Fruit fly (Drosophila melanogaster) whole organism, embryonic: Measurements from ENCODE around the gene Osbp.

Source experiments
- Adf1 ChIP-seq: fragments of 200-800 bp; sonication (Bioruptor generic); IDR thresholded peaks from 2 replicates; pipeline ENCODE4 v1.3.6; 2022; ENCODE audit warnings: missing biosample characterization, missing genetic modification characterization
- Blimp-1 ChIP-seq: fragments of 200-800 bp; sonication (Bioruptor generic); optimal IDR thresholded peaks from 3 replicates; lab custom pipeline; 2018; ENCODE audit warnings: missing biosample characterization, missing genetic modification characterization, mild to moderate bottlenecking, moderate library complexity, missing genetic modification reagents
- CG10274 ChIP-seq: fragments of 200-800 bp; sonication (Bioruptor generic); optimal IDR thresholded peaks from 3 replicates; lab custom pipeline; 2017; ENCODE audit warnings: missing biosample characterization, mild to moderate bottlenecking, missing genetic modification characterization
- CG12104 ChIP-seq: fragments of 200-800 bp; sonication (Bioruptor generic); optimal IDR thresholded peaks from 3 replicates; lab custom pipeline; 2016; ENCODE audit warnings: missing biosample characterization, missing genetic modification characterization
- CG1233 ChIP-seq: fragments of 200-800 bp; sonication (Bioruptor generic); optimal IDR thresholded peaks from 4 replicates; lab custom pipeline; 2018; ENCODE audit warnings: missing biosample characterization, mild to moderate bottlenecking, missing genetic modification characterization
- CG12391 ChIP-seq: fragments of 200-800 bp; sonication (Bioruptor generic); optimal IDR thresholded peaks from 3 replicates; lab custom pipeline; 2018; ENCODE audit warnings: missing biosample characterization, mild to moderate bottlenecking, missing genetic modification characterization, moderate library complexity
- CG13296 ChIP-seq: fragments of 200-800 bp; sonication (Bioruptor generic); optimal IDR thresholded peaks from 3 replicates; lab custom pipeline; 2018; ENCODE audit warnings: missing biosample characterization, mild to moderate bottlenecking, missing genetic modification characterization
- CG16863 ChIP-seq: fragments of 200-800 bp; sonication (Bioruptor generic); optimal IDR thresholded peaks from 3 replicates; lab custom pipeline; 2016; ENCODE audit warnings: missing biosample characterization, missing genetic modification characterization
- CG2116 ChIP-seq: fragments of 200-800 bp; sonication (Bioruptor generic); optimal IDR thresholded peaks from 3 replicates; lab custom pipeline; 2018; ENCODE audit warnings: missing biosample characterization, mild to moderate bottlenecking, missing genetic modification characterization
- CG2120 ChIP-seq: fragments of 200-800 bp; sonication (Bioruptor generic); optimal IDR thresholded peaks from 3 replicates; lab custom pipeline; 2016; ENCODE audit warnings: missing biosample characterization, missing genetic modification characterization
- CG2202 ChIP-seq: fragments of 200-800 bp; sonication (Bioruptor generic); optimal IDR thresholded peaks from 2 replicates; lab custom pipeline; 2018; ENCODE audit warnings: missing biosample characterization, mild to moderate bottlenecking, missing genetic modification characterization
- CG2889 ChIP-seq: fragments of 200-800 bp; sonication (Bioruptor generic); IDR thresholded peaks from 3 replicates; pipeline ENCODE4 v1.3.6; 2022; ENCODE audit warnings: missing biosample characterization, missing genetic modification characterization
- CG3065 ChIP-seq: fragments of 200-800 bp; sonication (Bioruptor generic); optimal IDR thresholded peaks from 2 replicates; lab custom pipeline; 2016; ENCODE audit warnings: missing biosample characterization, missing genetic modification characterization
- CG34376 ChIP-seq: fragments of 200-800 bp; sonication (Bioruptor generic); optimal IDR thresholded peaks from 2 replicates; lab custom pipeline; 2018; ENCODE audit warnings: missing biosample characterization, mild to moderate bottlenecking, missing genetic modification characterization
- CG4617 ChIP-seq: fragments of 200-800 bp; sonication (Bioruptor generic); optimal IDR thresholded peaks from 3 replicates; lab custom pipeline; 2016; ENCODE audit warnings: missing biosample characterization, missing genetic modification characterization, borderline replicate concordance
- CG6272 ChIP-seq: fragments of 200-800 bp; sonication (Bioruptor generic); IDR thresholded peaks from 2 replicates; pipeline ENCODE4 v1.3.6; 2022; ENCODE audit warnings: missing biosample characterization, missing genetic modification characterization
- CG6765 ChIP-seq: fragments of 200-800 bp; sonication (Bioruptor generic); optimal IDR thresholded peaks from 3 replicates; lab custom pipeline; 2017; ENCODE audit warnings: missing biosample characterization, mild to moderate bottlenecking, missing genetic modification characterization
- CG7987 ChIP-seq: fragments of 200-800 bp; sonication (Bioruptor generic); optimal IDR thresholded peaks from 2 replicates; lab custom pipeline; 2018; ENCODE audit warnings: missing biosample characterization, mild to moderate bottlenecking, missing genetic modification characterization, moderate library complexity
- Dip3 ChIP-seq: fragments of 200-800 bp; sonication (Bioruptor generic); optimal IDR thresholded peaks from 3 replicates; lab custom pipeline; 2016; ENCODE audit warnings: missing biosample characterization, missing genetic modification characterization
- Gsc ChIP-seq: fragments of 200-800 bp; sonication (Bioruptor generic); IDR thresholded peaks from 2 replicates; pipeline ENCODE4 v1.3.6; 2022; ENCODE audit warnings: missing biosample characterization, missing genetic modification characterization
- Gug ChIP-seq: fragments of 200-800 bp; sonication (Bioruptor generic); IDR thresholded peaks from 4 replicates; pipeline ENCODE4 v1.3.6; 2022; ENCODE audit warnings: missing biosample characterization, missing genetic modification characterization
- HLH4C ChIP-seq: fragments of 200-800 bp; sonication (Bioruptor generic); IDR thresholded peaks from 3 replicates; pipeline ENCODE4 v1.3.6; 2022; ENCODE audit warnings: missing biosample characterization, missing genetic modification characterization; ENCODE audit not compliant: partially characterized antibody
- HLHmδ ChIP-seq: fragments of 200-800 bp; sonication (Bioruptor generic); optimal IDR thresholded peaks from 2 replicates; lab custom pipeline; 2018; ENCODE audit warnings: missing biosample characterization, mild to moderate bottlenecking, missing genetic modification characterization, moderate library complexity
- Lpt ChIP-seq: fragments of >200 bp; optimal IDR thresholded peaks from 2 replicates; lab custom pipeline; 2018; ENCODE audit warnings: missing biosample characterization, missing genetic modification characterization
- Optix ChIP-seq: fragments of 200-800 bp; sonication (Bioruptor generic); IDR thresholded peaks from 3 replicates; pipeline ENCODE4 v1.3.6; 2022; ENCODE audit warnings: missing biosample characterization, missing genetic modification characterization
- Sox102F ChIP-seq: fragments of 200-800 bp; sonication (Bioruptor generic); optimal IDR thresholded peaks from 2 replicates; lab custom pipeline; 2018; ENCODE audit warnings: missing biosample characterization, mild to moderate bottlenecking, missing genetic modification characterization, moderate library complexity
- Stat92E ChIP-seq, 3 experiments: fragments of >200 bp in 2 of 3; fragments of 200-800 bp in 1 of 3; sonication (Bioruptor generic) in 1 of 3; optimal IDR thresholded peaks; 2 replicates each; lab custom pipeline; 2017 to 2019; ENCODE audit warnings: missing biosample characterization in 3 of 3, missing genetic modification characterization in 3 of 3, mild to moderate bottlenecking in 1 of 3, moderate library complexity in 1 of 3
- Taf1 ChIP-seq: fragments of 200-800 bp; sonication (Bioruptor generic); IDR thresholded peaks from 2 replicates; pipeline ENCODE4 v1.3.6; 2022; ENCODE audit warnings: missing biosample characterization, missing genetic modification characterization
- bab2 ChIP-seq: fragments of 200-800 bp; sonication (Bioruptor generic); optimal IDR thresholded peaks from 2 replicates; lab custom pipeline; 2016; ENCODE audit warnings: missing biosample characterization, missing genetic modification characterization
- fd102C ChIP-seq: fragments of 200-800 bp; sonication (Bioruptor generic); optimal IDR thresholded peaks from 2 replicates; lab custom pipeline; 2018; ENCODE audit warnings: missing biosample characterization, mild to moderate bottlenecking, missing genetic modification characterization, moderate library complexity
- fd96Cb ChIP-seq: fragments of 200-800 bp; sonication (Bioruptor generic); optimal IDR thresholded peaks from 2 replicates; lab custom pipeline; 2018; ENCODE audit warnings: missing biosample characterization, mild to moderate bottlenecking, missing genetic modification characterization, moderate library complexity
- gfzf ChIP-seq: fragments of 200-800 bp; sonication (Bioruptor generic); optimal IDR thresholded peaks from 2 replicates; lab custom pipeline; 2016; ENCODE audit warnings: missing biosample characterization, mild to moderate bottlenecking, missing genetic modification characterization, moderate library complexity
- grau ChIP-seq: fragments of 200-800 bp; optimal IDR thresholded peaks from 3 replicates; lab custom pipeline; 2019; ENCODE audit warnings: missing biosample characterization, mild to moderate bottlenecking, missing genetic modification characterization, moderate library complexity
- hb ChIP-seq: fragments of 200-800 bp; sonication (Bioruptor generic); IDR thresholded peaks from 3 replicates; pipeline ENCODE4 v1.3.6; 2022; ENCODE audit warnings: missing biosample characterization, missing genetic modification characterization; ENCODE audit not compliant: partially characterized antibody
- ind ChIP-seq: fragments of 200-800 bp; sonication (Bioruptor generic); optimal IDR thresholded peaks from 3 replicates; lab custom pipeline; 2016; ENCODE audit warnings: missing biosample characterization, missing genetic modification characterization
- insv ChIP-seq, 2 experiments: fragments of 200-800 bp; sonication (Bioruptor generic); optimal IDR thresholded peaks; 3 replicates each; lab custom pipeline; 2016 to 2018; ENCODE audit warnings: missing biosample characterization in 2 of 2, missing genetic modification characterization in 2 of 2
- klu ChIP-seq: fragments of 200-800 bp; sonication (Bioruptor generic); IDR thresholded peaks from 2 replicates; pipeline ENCODE4 v1.3.6; 2022; ENCODE audit warnings: missing biosample characterization, missing genetic modification characterization
- lab ChIP-seq: fragments of 200-800 bp; sonication (Bioruptor generic); optimal IDR thresholded peaks from 3 replicates; lab custom pipeline; 2017; ENCODE audit warnings: missing biosample characterization, missing genetic modification characterization, mild to moderate bottlenecking, moderate library complexity, missing genetic modification reagents
- lbe ChIP-seq: fragments of 200-800 bp; sonication (Bioruptor generic); optimal IDR thresholded peaks from 2 replicates; lab custom pipeline; 2016; ENCODE audit warnings: missing biosample characterization, mild to moderate bottlenecking, missing genetic modification characterization
- p53 ChIP-seq: fragments of 200-800 bp; sonication (Bioruptor generic); optimal IDR thresholded peaks from 2 replicates; lab custom pipeline; 2016; ENCODE audit warnings: missing biosample characterization, missing genetic modification characterization
- pfk ChIP-seq: fragments of 200-800 bp; sonication (Bioruptor generic); optimal IDR thresholded peaks from 2 replicates; lab custom pipeline; 2018; ENCODE audit warnings: missing biosample characterization, mild to moderate bottlenecking, missing genetic modification characterization, moderate library complexity
- psq ChIP-seq: fragments of 200-800 bp; sonication (Bioruptor generic); optimal IDR thresholded peaks from 2 replicates; lab custom pipeline; 2017; ENCODE audit warnings: missing biosample characterization, missing genetic modification characterization
- pum ChIP-seq: fragments of 200-800 bp; sonication (Bioruptor generic); optimal IDR thresholded peaks from 2 replicates; lab custom pipeline; 2016; ENCODE audit warnings: missing biosample characterization, missing genetic modification characterization
- so ChIP-seq: fragments of 200-800 bp; sonication (Bioruptor generic); IDR thresholded peaks from 3 replicates; pipeline ENCODE4 v1.3.6; 2022; ENCODE audit warnings: missing biosample characterization, missing genetic modification characterization
- sqz ChIP-seq: fragments of 200-800 bp; sonication (Bioruptor generic); optimal IDR thresholded peaks from 3 replicates; lab custom pipeline; 2018; ENCODE audit warnings: missing biosample characterization, mild to moderate bottlenecking, missing genetic modification characterization
- stwl ChIP-seq: fragments of 200-800 bp; sonication (Bioruptor generic); optimal IDR thresholded peaks from 3 replicates; lab custom pipeline; 2018; ENCODE audit warnings: missing biosample characterization, mild to moderate bottlenecking, missing genetic modification characterization, moderate library complexity
- sug ChIP-seq: fragments of 200-800 bp; optimal IDR thresholded peaks from 2 replicates; lab custom pipeline; 2019; ENCODE audit warnings: missing biosample characterization, mild to moderate bottlenecking, missing genetic modification characterization, moderate library complexity
- toy ChIP-seq: fragments of 200-800 bp; sonication (Bioruptor generic); IDR thresholded peaks from 2 replicates; pipeline ENCODE4 v1.3.6; 2022; ENCODE audit warnings: missing biosample characterization, missing genetic modification characterization
- twi ChIP-seq: fragments of 200-800 bp; optimal IDR thresholded peaks from 2 replicates; lab custom pipeline; 2019; ENCODE audit warnings: missing biosample characterization, mild to moderate bottlenecking, missing genetic modification characterization, moderate library complexity
- zen2 ChIP-seq: fragments of 200-800 bp; sonication (Bioruptor generic); IDR thresholded peaks from 3 replicates; pipeline ENCODE4 v1.3.6; 2022; ENCODE audit warnings: missing biosample characterization, missing genetic modification characterization; ENCODE audit not compliant: partially characterized antibody

Osbp gene

DNA sequence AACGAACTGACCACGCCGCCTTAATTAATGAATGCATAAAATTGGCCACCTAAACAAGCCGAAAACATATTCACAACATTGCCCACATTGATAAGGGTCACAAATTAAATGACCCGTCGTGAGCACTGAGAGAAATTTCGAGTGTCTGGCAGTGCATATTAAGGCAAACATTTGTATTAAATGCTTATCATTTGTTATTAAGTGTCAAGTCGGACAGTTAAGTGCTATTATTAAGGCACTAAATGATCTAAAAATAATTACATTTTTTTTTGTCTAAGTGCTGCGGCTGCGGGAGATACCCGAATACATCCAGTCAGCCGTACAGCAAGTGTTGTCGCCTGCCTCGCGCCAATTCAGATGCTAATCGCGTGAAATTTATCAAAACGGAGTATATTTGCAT lies 24.4 kb upstream of the Osbp start (continued):
- TF ChIP-seq CG2116 (GFP tag; lab: Kevin White, UChicago) (no peak), CG16863 (peak; percentile 54), CG6765 (GFP tag; lab: Kevin White, UChicago) (no peak), sqz (GFP tag; lab: Kevin White, UChicago) (no peak), CG4617 (GFP tag; lab: Kevin White, UChicago) (peak; percentile 18), pfk (no peak), pum (peak; percentile 51), lbe (GFP tag; lab: Kevin White, UChicago) (peak; percentile 24), twi (no peak), lab (GFP tag; lab: Kevin White, UChicago) (peak; percentile 72), Optix (GFP tag; lab: Robert Waterston, UW) (peak; percentile 62; the same call in 2 of the 3 replicates), HLH4C (GFP tag; lab: Robert Waterston, UW) (no peak), fd102C (GFP tag; lab: Kevin White, UChicago) (no peak), Lpt (GFP tag; lab: Kevin White, UChicago) (no peak), Gsc (GFP tag; lab: Robert Waterston, UW) (0 out of 2 replicates have a peak, but pooled peaks have one; percentile 19), ind (GFP tag; lab: Kevin White, UChicago) (peak; percentile 80), bab2 (GFP tag; lab: Kevin White, UChicago) (peak; percentile 64), hb (GFP tag; lab: Robert Waterston, UW) (no peak), grau (tag; lab: Kevin White, UChicago) (no peak), Sox102F (peak; percentile 88), Gug (peak; percentile 48; the same call in 2 of the 4 replicates), psq (GFP tag; lab: Kevin White, UChicago) (no peak), CG6272 (GFP tag; lab: Robert Waterston, UW) (0 out of 2 replicates have a peak, but pooled peaks have one; percentile 22), CG2120 (peak; percentile 76), stwl (no peak), CG2889 (GFP tag; lab: Robert Waterston, UW) (peak; percentile 56; the same call in 1 of the 3 replicates), CG12391 (tag; lab: Kevin White, UChicago) (peak; percentile 52), CG34376 (GFP tag; lab: Kevin White, UChicago) (no peak), Adf1 (no peak), CG13296 (GFP tag; lab: Kevin White, UChicago) (no peak), gfzf (GFP tag; lab: Kevin White, UChicago) (no peak), HLHmδ (GFP tag; lab: Kevin White, UChicago) (no peak), zen2 (GFP tag; lab: Robert Waterston, UW) (no peak), sug (tag; lab: Kevin White, UChicago) (no peak), CG2202 (no peak), so (GFP tag; lab: Robert Waterston, UW) (peak; percentile 67; the same call in 2 of the 3 replicates), toy (GFP tag; lab: Robert Waterston, UW) (no peak), klu (GFP tag; lab: Robert Waterston, UW) (no peak; the same call in 1 of the 2 replicates), Blimp-1 (GFP tag; lab: Kevin White, UChicago) (peak; percentile 40), CG3065 (no peak), CG7987 (no peak), Dip3 (GFP tag; lab: Kevin White, UChicago) (peak; percentile 75), fd96Cb (tag; lab: Kevin White, UChicago) (peak; percentile 63), Taf1 (GFP tag; lab: Robert Waterston, UW) (0 out of 2 replicates have a peak, but pooled peaks have one; percentile 22), p53 (GFP tag; lab: Kevin White, UChicago) (no peak), CG1233 (GFP tag; lab: Kevin White, UChicago) (no peak), CG10274 (peak; percentile 14), CG12104 (GFP tag; lab: Kevin White, UChicago) (peak; percentile 25), Stat92E (GFP tag; optimal IDR thresholded peaks at IDR 0.05; lab: Kevin White, UChicago) (no peak), insv (GFP tag; optimal IDR thresholded peaks at IDR 0.05; lab: Kevin White, UChicago) (no peak)
